Fruit fly (Drosophila melanogaster): Measurements from ENCODE around the gene Fur1.

The Fur1 gene

dm6 chr3R:25459200-25459809 lies 13.6 kb downstream of the Fur1 start (continued):
- TF ChIP-seq CG5245 (GFP tag; optimal IDR thresholded peaks at IDR 0.05) (no peak), CG2889 (GFP tag; IDR thresholded peaks at IDR 0.05) (no peak), CG11504 (tag; optimal IDR thresholded peaks at IDR 0.05) (peak; percentile 47), CG10979 (tag; optimal IDR thresholded peaks at IDR 0.05) (peak; percentile 64), fd96Cb (tag; optimal IDR thresholded peaks at IDR 0.05) (peak; percentile 31), Bgb (GFP tag; IDR thresholded peaks at IDR 0.05; ENCODE audit: partially characterized antibody) (no peak), CG18262 (tag; optimal IDR thresholded peaks at IDR 0.05) (peak; percentile 53), MESR4 (GFP tag; optimal IDR thresholded peaks at IDR 0.05) (no peak), CG4360 (GFP tag; IDR thresholded peaks at IDR 0.05) (no peak), CG1832 (GFP tag; optimal IDR thresholded peaks at IDR 0.05) (no peak), CG17186 (GFP tag; optimal IDR thresholded peaks at IDR 0.05) (no peak), odd (GFP tag; optimal IDR thresholded peaks at IDR 0.05) (no peak), CG16779 (GFP tag; IDR thresholded peaks at IDR 0.05) (no peak), Hr51 (GFP tag; optimal IDR thresholded peaks at IDR 0.05) (peak in 1 of 2 experiments; percentile 12), zen2 (GFP tag; IDR thresholded peaks at IDR 0.05; ENCODE audit: partially characterized antibody) (no peak), Xrp1 (GFP tag; IDR thresholded peaks at IDR 0.05) (peak; percentile 49), lov (optimal IDR thresholded peaks at IDR 0.05) (no peak), lov (GFP tag; IDR thresholded peaks at IDR 0.05) (no peak), klu (GFP tag; IDR thresholded peaks at IDR 0.05) (no peak), CG12219 (GFP tag; optimal IDR thresholded peaks at IDR 0.05) (no peak), CG13624 (GFP tag; optimal IDR thresholded peaks at IDR 0.05) (no peak), Vsx1 (GFP tag; optimal IDR thresholded peaks at IDR 0.05) (no peak), CG7839 (tag; optimal IDR thresholded peaks at IDR 0.05) (peak; percentile 30), CG11723 (GFP tag; optimal IDR thresholded peaks at IDR 0.05) (no peak), Opbp (GFP tag; IDR thresholded peaks at IDR 0.05; ENCODE audit: partially characterized antibody) (no peak), Ets65A (GFP tag) (no peak), zen (tag; optimal IDR thresholded peaks at IDR 0.05) (peak; percentile 11), NC2α (GFP tag; optimal IDR thresholded peaks at IDR 0.05) (no peak), slou (GFP tag; optimal IDR thresholded peaks at IDR 0.05) (no peak), chn (GFP tag; optimal IDR thresholded peaks at IDR 0.05) (no peak), amos (GFP tag; IDR thresholded peaks at IDR 0.05; ENCODE audit: partially characterized antibody) (no peak), CkIIα-i1 (GFP tag; IDR thresholded peaks at IDR 0.05) (no peak), CG34224 (GFP tag; IDR thresholded peaks at IDR 0.05; ENCODE audit: partially characterized antibody) (no peak), CG6175 (GFP tag; IDR thresholded peaks at IDR 0.05) (no peak), ken (GFP tag; IDR thresholded peaks at IDR 0.05) (no peak), mirr (GFP tag; optimal IDR thresholded peaks at IDR 0.05) (no peak), Taf1 (GFP tag; IDR thresholded peaks at IDR 0.05) (no peak), CG12391 (tag; optimal IDR thresholded peaks at IDR 0.05) (peak; percentile 14), ara (GFP tag; IDR thresholded peaks at IDR 0.05) (no peak), phol (tag; optimal IDR thresholded peaks at IDR 0.05) (peak; percentile 33), Doc2 (GFP tag; IDR thresholded peaks at IDR 0.05) (no peak), CG5180 (GFP tag; optimal IDR thresholded peaks at IDR 0.05) (no peak), twi (tag; optimal IDR thresholded peaks at IDR 0.05) (no peak), CG6854 (GFP tag; optimal IDR thresholded peaks at IDR 0.05) (no peak), ro (GFP tag; IDR thresholded peaks at IDR 0.05) (no peak), CG18011 (GFP tag; optimal IDR thresholded peaks at IDR 0.05) (no peak), Rx (GFP tag; IDR thresholded peaks at IDR 0.05) (no peak), CG13424 (tag; optimal IDR thresholded peaks at IDR 0.05) (no peak), stc (GFP tag; IDR thresholded peaks at IDR 0.05) (no peak), grn (GFP tag; optimal IDR thresholded peaks at IDR 0.05) (no peak), h (optimal IDR thresholded peaks at IDR 0.05) (no peak)
